Worm (Caenorhabditis elegans) whole organism, midembryonic: Measurements from ENCODE around the gene srd-2.

Experiments
- flt-1 ChIP-seq: fragments of 200-800 bp; sonication (Bioruptor generic); IDR thresholded peaks from 2 replicates; pipeline ENCODE4 v1.3.6; 2022; ENCODE audit warnings: missing genetic modification characterization, missing compliant biosample characterization
- klf-2 ChIP-seq: fragments of 200-800 bp; sonication (Bioruptor generic); conservative IDR thresholded peaks from 2 replicates; pipeline ENCODE4 v1.3.6; 2022; ENCODE audit warnings: missing genetic modification reagents, missing genetic modification characterization, missing compliant biosample characterization
- ref-1 ChIP-seq: fragments of 200-800 bp; sonication (Bioruptor generic); conservative IDR thresholded peaks from 2 replicates; pipeline ENCODE4 v1.3.6; 2022; ENCODE audit warnings: missing genetic modification reagents, missing genetic modification characterization, missing compliant biosample characterization
- tab-1 ChIP-seq: fragments of 200-800 bp; sonication (Bioruptor generic); IDR thresholded peaks from 2 replicates; pipeline ENCODE4 v1.3.6; 2022; ENCODE audit warnings: missing genetic modification characterization, missing compliant biosample characterization

DNA sequence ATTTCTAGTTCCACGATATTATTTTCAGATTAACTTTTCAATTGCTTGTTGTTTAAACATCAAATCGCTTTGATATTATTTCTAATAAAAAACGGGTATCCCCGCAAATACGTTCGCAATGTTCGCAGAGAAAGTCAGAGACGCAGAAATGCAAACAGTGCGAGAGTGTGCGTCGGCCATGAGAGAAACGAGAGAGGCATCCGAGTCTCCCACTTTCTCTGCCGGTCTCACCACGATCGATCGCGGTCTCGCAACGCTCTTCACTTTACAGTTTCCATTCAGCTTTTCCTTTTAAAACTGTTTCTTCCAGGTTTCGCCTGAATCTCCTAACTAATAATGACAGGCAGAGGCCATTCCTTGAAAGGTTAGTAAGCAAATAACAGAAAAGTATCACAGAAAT lies 13.4 kb downstream of the srd-2 start, which contains the start of gene F33H1.4:
- TF ChIP-seq tab-1 (GFP tag; lab: Robert Waterston, UW) (no peak), klf-2 (GFP tag; lab: Robert Waterston, UW) (no peak), flt-1 (no peak), ref-1 (GFP tag; lab: Robert Waterston, UW) (no peak)
